Worm (Caenorhabditis elegans) whole organism, L2 larva: Measurements from ENCODE around the gene rocf-1.

Experiments used
- F13H6.1 ChIP-seq: sonication (generic microtip); optimal IDR thresholded peaks from 2 replicates; lab custom pipeline; 2016; ENCODE audit warnings: missing genetic modification characterization, missing compliant biosample characterization
- ama-1 ChIP-seq: fragments of 150-350 bp; optimal IDR thresholded peaks from 2 replicates; lab custom pipeline; 2018; ENCODE audit warnings: inconsistent platforms
- elt-1 ChIP-seq: fragments of 150-350 bp; optimal IDR thresholded peaks from 2 replicates; lab custom pipeline; 2014; ENCODE audit warnings: missing biosample characterization, missing genetic modification characterization
- lin-13 ChIP-seq: fragments of 150-350 bp; optimal IDR thresholded peaks from 2 replicates; lab custom pipeline; 2014; ENCODE audit warnings: missing biosample characterization, missing genetic modification reagents, missing genetic modification characterization

DNA sequence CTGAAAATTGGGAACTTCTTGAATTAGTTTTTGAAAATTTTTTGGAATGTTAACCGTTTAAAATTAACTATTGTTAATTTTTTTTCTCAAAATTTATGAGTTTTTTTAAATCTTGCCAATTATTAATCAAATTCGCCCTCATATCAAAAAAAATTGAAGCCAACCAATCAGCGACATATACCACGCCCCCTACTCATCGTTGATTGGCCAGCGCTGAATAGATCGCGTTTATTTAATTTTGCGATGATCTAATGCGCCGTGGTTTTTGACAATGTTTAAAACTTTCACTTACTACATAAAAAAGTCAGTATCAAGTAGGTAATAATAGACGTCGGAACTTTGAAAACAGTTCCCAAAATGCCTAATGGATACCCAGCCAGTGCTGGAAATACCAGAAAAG, 21.9 kb downstream of the rocf-1 start:
- TF ChIP-seq elt-1 (no peak), ama-1 (no peak), lin-13 (GFP tag; lab: Kevin White, UChicago) (no peak), F13H6.1 (tag; lab: Kevin White, UChicago) (no peak)
